Worm (Caenorhabditis elegans): ENCODE data around the gene lips-8.

lips-8 gene

ce11 chrX:14900487-14900886 lies 2.2 kb downstream of the lips-8 start:
- TF ChIP-seq ama-1 (optimal IDR thresholded peaks at IDR 0.05) (no peak), scrt-1 (GFP tag; IDR thresholded peaks at IDR 0.05) (no peak), sea-1 (GFP tag; conservative IDR thresholded peaks at IDR 0.05) (no peak), pes-1 (GFP tag; IDR thresholded peaks at IDR 0.05) (no peak), B0310.2 (tag; optimal IDR thresholded peaks at IDR 0.05) (no peak), aly-1 (tag; optimal IDR thresholded peaks at IDR 0.05) (no peak), tra-4 (tag; optimal IDR thresholded peaks at IDR 0.05) (no peak), hnd-1 (tag; optimal IDR thresholded peaks at IDR 0.05) (no peak), flt-1 (GFP tag; IDR thresholded peaks at IDR 0.05) (no peak), tbx-37 (GFP tag; conservative IDR thresholded peaks at IDR 0.05) (no peak), ets-7 (tag; optimal IDR thresholded peaks at IDR 0.05) (no peak), F13C5.2 (tag; optimal IDR thresholded peaks at IDR 0.05) (no peak), tbx-11 (GFP tag; IDR thresholded peaks at IDR 0.05) (no peak), ceh-13 (GFP tag; optimal IDR thresholded peaks at IDR 0.05) (no peak), ceh-36 (tag; optimal IDR thresholded peaks at IDR 0.05) (no peak), hmg-4 (GFP tag; optimal IDR thresholded peaks at IDR 0.05) (no peak), hmbx-1 (tag; optimal IDR thresholded peaks at IDR 0.05) (no peak)

ce11 chrX:14903424-14903823 lies 5.1 kb downstream of the lips-8 start:
- TF ChIP-seq scrt-1 (GFP tag; IDR thresholded peaks at IDR 0.05) (no peak), ceh-36 (tag; optimal IDR thresholded peaks at IDR 0.05) (no peak), F13C5.2 (tag; optimal IDR thresholded peaks at IDR 0.05) (no peak), tra-4 (tag; optimal IDR thresholded peaks at IDR 0.05) (no peak), hmg-4 (GFP tag; optimal IDR thresholded peaks at IDR 0.05) (no peak), sea-1 (GFP tag; conservative IDR thresholded peaks at IDR 0.05) (no peak), flt-1 (GFP tag; IDR thresholded peaks at IDR 0.05) (no peak), hnd-1 (tag; optimal IDR thresholded peaks at IDR 0.05) (no peak), tbx-37 (GFP tag; conservative IDR thresholded peaks at IDR 0.05) (no peak), ama-1 (optimal IDR thresholded peaks at IDR 0.05) (no peak), aly-1 (tag; optimal IDR thresholded peaks at IDR 0.05) (no peak), ceh-13 (GFP tag; optimal IDR thresholded peaks at IDR 0.05) (no peak), B0310.2 (tag; optimal IDR thresholded peaks at IDR 0.05) (no peak)

ce11 chrX:14905161-14905560 lies 6.9 kb downstream of the lips-8 start, which contains the start of gene hex-5:
TSS of gene hex-5 (minus strand) at chrX:14905261.
- TF ChIP-seq tbx-37 (GFP tag; conservative IDR thresholded peaks at IDR 0.05) = no peak
- TF ChIP-seq flt-1 (GFP tag; IDR thresholded peaks at IDR 0.05) = no peak
- no peak for TF ChIP-seq F13C5.2 (tag; optimal IDR thresholded peaks at IDR 0.05)
- no peak for TF ChIP-seq ceh-36 (tag; optimal IDR thresholded peaks at IDR 0.05)
- no peak for TF ChIP-seq hmbx-1 (tag; optimal IDR thresholded peaks at IDR 0.05)
- TF ChIP-seq sea-1 (GFP tag; conservative IDR thresholded peaks at IDR 0.05) = no peak
- TF ChIP-seq tra-4 (tag; optimal IDR thresholded peaks at IDR 0.05) = no peak
- TF ChIP-seq ceh-13 (GFP tag; optimal IDR thresholded peaks at IDR 0.05) = no peak
- TF ChIP-seq ama-1 (optimal IDR thresholded peaks at IDR 0.05) = no peak
- TF ChIP-seq aly-1 (tag; optimal IDR thresholded peaks at IDR 0.05) = no peak
- TF ChIP-seq hmg-4 (GFP tag; optimal IDR thresholded peaks at IDR 0.05) = no peak
- TF ChIP-seq scrt-1 (GFP tag; IDR thresholded peaks at IDR 0.05) = no peak
- no peak for TF ChIP-seq tbx-11 (GFP tag; IDR thresholded peaks at IDR 0.05)
- no peak for TF ChIP-seq hnd-1 (tag; optimal IDR thresholded peaks at IDR 0.05)
- no peak for TF ChIP-seq ets-7 (tag; optimal IDR thresholded peaks at IDR 0.05)

ce11 chrX:14907257-14907801 lies 9.0 kb downstream of the lips-8 start:
- TF ChIP-seq sea-1 (GFP tag; conservative IDR thresholded peaks at IDR 0.05) = no peak
- TF ChIP-seq hmbx-1 (tag; optimal IDR thresholded peaks at IDR 0.05) = no peak
- no peak for TF ChIP-seq tbx-11 (GFP tag; IDR thresholded peaks at IDR 0.05)
- no peak for TF ChIP-seq pes-1 (GFP tag; IDR thresholded peaks at IDR 0.05)
- no peak for TF ChIP-seq ceh-13 (GFP tag; optimal IDR thresholded peaks at IDR 0.05)
- TF ChIP-seq ama-1 (optimal IDR thresholded peaks at IDR 0.05) = no peak

ce11 chrX:14910689-14911088 lies 12.4 kb downstream of the lips-8 start:
- TF ChIP-seq tbx-11 (GFP tag; IDR thresholded peaks at IDR 0.05) (no peak), tbx-37 (GFP tag; conservative IDR thresholded peaks at IDR 0.05) (no peak), B0310.2 (tag; optimal IDR thresholded peaks at IDR 0.05) (no peak), ama-1 (optimal IDR thresholded peaks at IDR 0.05) (no peak), tra-4 (tag; optimal IDR thresholded peaks at IDR 0.05) (no peak), aly-1 (tag; optimal IDR thresholded peaks at IDR 0.05) (no peak), sea-1 (GFP tag; conservative IDR thresholded peaks at IDR 0.05) (no peak), ceh-36 (tag; optimal IDR thresholded peaks at IDR 0.05) (no peak), hmg-4 (GFP tag; optimal IDR thresholded peaks at IDR 0.05) (no peak), hnd-1 (tag; optimal IDR thresholded peaks at IDR 0.05) (no peak), ets-7 (tag; optimal IDR thresholded peaks at IDR 0.05) (no peak), pes-1 (GFP tag; IDR thresholded peaks at IDR 0.05) (no peak), flt-1 (GFP tag; IDR thresholded peaks at IDR 0.05) (no peak)

ce11 chrX:14916767-14917166 lies 18.5 kb downstream of the lips-8 start:
- TF ChIP-seq B0310.2 (tag; optimal IDR thresholded peaks at IDR 0.05) (no peak), hmg-4 (GFP tag; optimal IDR thresholded peaks at IDR 0.05) (no peak), tbx-37 (GFP tag; conservative IDR thresholded peaks at IDR 0.05) (no peak), hnd-1 (tag; optimal IDR thresholded peaks at IDR 0.05) (no peak), tbx-11 (GFP tag; IDR thresholded peaks at IDR 0.05) (no peak), scrt-1 (GFP tag; IDR thresholded peaks at IDR 0.05) (no peak), ceh-36 (tag; optimal IDR thresholded peaks at IDR 0.05) (no peak), ama-1 (optimal IDR thresholded peaks at IDR 0.05) (no peak)

- no peak for TF ChIP-seq flt-1 (GFP tag; IDR thresholded peaks at IDR 0.05)
- TF ChIP-seq tbx-37 (GFP tag; conservative IDR thresholded peaks at IDR 0.05) = no peak
- TF ChIP-seq ceh-13 (GFP tag; optimal IDR thresholded peaks at IDR 0.05) = no peak
- TF ChIP-seq tbx-11 (GFP tag; IDR thresholded peaks at IDR 0.05) = no peak
- TF ChIP-seq aly-1 (tag; optimal IDR thresholded peaks at IDR 0.05) = no peak
- no peak for TF ChIP-seq B0310.2 (tag; optimal IDR thresholded peaks at IDR 0.05)
- no peak for TF ChIP-seq pes-1 (GFP tag; IDR thresholded peaks at IDR 0.05)
- TF ChIP-seq tra-4 (tag; optimal IDR thresholded peaks at IDR 0.05) = no peak
These were observed 20.2 kb downstream of the lips-8 start, which contains the start of gene npr-40 for ce11 chrX:14918538-14918937. TSS of gene npr-40 (plus strand) at chrX:14918838.
